Worm (Caenorhabditis elegans) whole organism, young adult: ENCODE results near the gene F17C11.22.

Experiments
- C17E4.6 ChIP-seq: fragments of 200-800 bp; sonication (Bioruptor generic); IDR thresholded peaks from 2 replicates; pipeline ENCODE4 v1.3.6; 2022; ENCODE audit warnings: missing genetic modification reagents, missing genetic modification characterization, missing compliant biosample characterization
- F37B4.10 ChIP-seq: fragments of 200-800 bp; sonication (Bioruptor generic); IDR thresholded peaks from 2 replicates; pipeline ENCODE4 v1.3.6; 2022; ENCODE audit warnings: missing genetic modification characterization, missing compliant biosample characterization
- F39B2.1 ChIP-seq: fragments of 200-800 bp; sonication (Bioruptor generic); IDR thresholded peaks from 2 replicates; pipeline ENCODE4 v1.3.6; 2022; ENCODE audit warnings: missing genetic modification reagents, missing genetic modification characterization, missing compliant biosample characterization
- F57A8.1 ChIP-seq: fragments of 200-800 bp; sonication (Bioruptor generic); optimal IDR thresholded peaks from 2 replicates; lab custom pipeline; 2018; ENCODE audit warnings: mild to moderate bottlenecking, missing genetic modification characterization, moderate library complexity, missing compliant biosample characterization
- K11D2.4 ChIP-seq: fragments of 200-800 bp; sonication (Bioruptor generic); IDR thresholded peaks from 2 replicates; pipeline ENCODE4 v1.3.6; 2022; ENCODE audit warnings: missing genetic modification reagents, missing genetic modification characterization, missing compliant biosample characterization
- K12H6.12 ChIP-seq: fragments of 200-800 bp; sonication (Bioruptor generic); optimal IDR thresholded peaks from 2 replicates; lab custom pipeline; 2018; ENCODE audit warnings: mild to moderate bottlenecking, missing genetic modification characterization, missing compliant biosample characterization
- Y67H2A.10 ChIP-seq: fragments of 200-800 bp; sonication (Bioruptor generic); conservative IDR thresholded peaks from 2 replicates; pipeline ENCODE4 v1.3.6; 2022; ENCODE audit warnings: missing genetic modification reagents, missing genetic modification characterization, missing compliant biosample characterization
- ama-1 ChIP-seq, 3 experiments: fragments of 150-350 bp in 1 of 3; sonication (generic microtip) in 2 of 3; optimal IDR thresholded peaks; 2 replicates each; lab custom pipeline; 2014 to 2018; ENCODE audit warnings: missing biosample characterization in 2 of 3, missing genetic modification characterization in 2 of 3, missing genetic modification reagents in 2 of 3
- aptf-3 ChIP-seq: fragments of 200-800 bp; sonication (Bioruptor generic); IDR thresholded peaks from 2 replicates; pipeline ENCODE4 v1.3.6; 2022; ENCODE audit warnings: missing genetic modification characterization, missing compliant biosample characterization
- atf-7 ChIP-seq: sonication (generic microtip); optimal IDR thresholded peaks from 2 replicates; lab custom pipeline; 2017; ENCODE audit warnings: mild to moderate bottlenecking, missing genetic modification characterization, missing compliant biosample characterization
- athp-1 ChIP-seq: sonication (generic microtip); optimal IDR thresholded peaks from 2 replicates; lab custom pipeline; 2017; ENCODE audit warnings: mild to moderate bottlenecking, missing genetic modification characterization, missing compliant biosample characterization
- bed-1 ChIP-seq: fragments of 200-800 bp; sonication (Bioruptor generic); IDR thresholded peaks from 2 replicates; pipeline ENCODE4 v1.3.6; 2022; ENCODE audit warnings: missing genetic modification reagents, missing genetic modification characterization, missing compliant biosample characterization
- cebp-1 ChIP-seq, 2 experiments: fragments of 200-800 bp in 1 of 2; sonication (Bioruptor generic) in 1 of 2; sonication (generic microtip) in 1 of 2; IDR thresholded peaks in 1 of 2; optimal IDR thresholded peaks in 1 of 2; 2 replicates each; pipeline versions ENCODE4 v1.3.6 to Lab custom; 2017 to 2022; ENCODE audit warnings: missing compliant biosample characterization in 2 of 2, missing genetic modification characterization in 2 of 2, mild to moderate bottlenecking in 1 of 2, missing genetic modification reagents in 1 of 2, moderate library complexity in 1 of 2
- ceh-27 ChIP-seq: fragments of 200-800 bp; sonication (Bioruptor generic); optimal IDR thresholded peaks from 2 replicates; lab custom pipeline; 2018; ENCODE audit warnings: mild to moderate bottlenecking, missing genetic modification characterization, moderate library complexity, missing compliant biosample characterization
- ceh-58 ChIP-seq: fragments of 200-800 bp; sonication (Bioruptor generic); IDR thresholded peaks from 2 replicates; pipeline ENCODE4 v1.3.6; 2022; ENCODE audit warnings: missing genetic modification characterization, missing compliant biosample characterization
- ceh-91 ChIP-seq: fragments of 200-800 bp; sonication (Bioruptor generic); IDR thresholded peaks from 2 replicates; pipeline ENCODE4 v1.3.6; 2022; ENCODE audit warnings: missing genetic modification reagents, missing genetic modification characterization, missing compliant biosample characterization
- dox-1 ChIP-seq: fragments of 200-800 bp; sonication (Bioruptor generic); IDR thresholded peaks from 2 replicates; pipeline ENCODE4 v1.3.6; 2022; ENCODE audit warnings: missing genetic modification reagents, missing genetic modification characterization, missing compliant biosample characterization
- efl-1 ChIP-seq: fragments of 150-350 bp; optimal IDR thresholded peaks from 2 replicates; lab custom pipeline; 2014; ENCODE audit warnings: missing biosample characterization, missing genetic modification reagents, missing genetic modification characterization
- egl-44 ChIP-seq: fragments of 200-800 bp; sonication (Bioruptor generic); IDR thresholded peaks from 2 replicates; pipeline ENCODE4 v1.3.6; 2022; ENCODE audit warnings: missing genetic modification reagents, missing genetic modification characterization, missing compliant biosample characterization
- ekl-4 ChIP-seq: fragments of 200-800 bp; sonication (Bioruptor generic); IDR thresholded peaks from 2 replicates; pipeline ENCODE4 v1.3.6; 2022; ENCODE audit warnings: missing genetic modification reagents, missing genetic modification characterization, missing compliant biosample characterization
- ets-4 ChIP-seq: fragments of 200-800 bp; sonication (Bioruptor generic); optimal IDR thresholded peaks from 2 replicates; lab custom pipeline; 2018; ENCODE audit warnings: mild to moderate bottlenecking, missing genetic modification characterization, missing compliant biosample characterization
- fkh-3 ChIP-seq: sonication (generic microtip); optimal IDR thresholded peaks from 2 replicates; lab custom pipeline; 2016; ENCODE audit warnings: mild to moderate bottlenecking, missing genetic modification characterization, missing compliant biosample characterization
- hlh-12 ChIP-seq: sonication (generic microtip); optimal IDR thresholded peaks from 2 replicates; lab custom pipeline; 2016; ENCODE audit warnings: missing genetic modification characterization, missing compliant biosample characterization
- hlh-26 ChIP-seq: fragments of 200-800 bp; sonication (Bioruptor generic); conservative IDR thresholded peaks from 2 replicates; pipeline ENCODE4 v1.3.6; 2022; ENCODE audit warnings: missing genetic modification reagents, missing genetic modification characterization, missing compliant biosample characterization
- hmg-20 ChIP-seq: fragments of 200-800 bp; sonication (Bioruptor generic); IDR thresholded peaks from 2 replicates; pipeline ENCODE4 v1.3.6; 2022; ENCODE audit warnings: missing genetic modification reagents, missing genetic modification characterization, missing compliant biosample characterization
- let-526 ChIP-seq: fragments of 200-800 bp; sonication (Bioruptor generic); IDR thresholded peaks from 2 replicates; pipeline ENCODE4 v1.3.6; 2022; ENCODE audit warnings: missing genetic modification reagents, missing genetic modification characterization, missing compliant biosample characterization
- lin-26 ChIP-seq: fragments of 200-800 bp; sonication (Bioruptor generic); IDR thresholded peaks from 2 replicates; pipeline ENCODE4 v1.3.6; 2022; ENCODE audit warnings: missing genetic modification reagents, missing genetic modification characterization, missing compliant biosample characterization
- madf-6 ChIP-seq: fragments of 200-800 bp; sonication (Bioruptor generic); IDR thresholded peaks from 2 replicates; pipeline ENCODE4 v1.3.6; 2022; ENCODE audit warnings: missing genetic modification reagents, missing genetic modification characterization, missing compliant biosample characterization
- madf-8 ChIP-seq: fragments of 200-800 bp; sonication (Bioruptor generic); conservative IDR thresholded peaks from 2 replicates; pipeline ENCODE4 v1.3.6; 2022; ENCODE audit warnings: missing genetic modification reagents, missing genetic modification characterization, missing compliant biosample characterization
- mcd-1 ChIP-seq: fragments of 200-800 bp; sonication (Bioruptor generic); IDR thresholded peaks from 2 replicates; pipeline ENCODE4 v1.3.6; 2022; ENCODE audit warnings: missing genetic modification reagents, missing genetic modification characterization, missing compliant biosample characterization
- mel-28 ChIP-seq: sonication (generic microtip); optimal IDR thresholded peaks from 2 replicates; lab custom pipeline; 2016; ENCODE audit warnings: borderline replicate concordance, mild to moderate bottlenecking, missing genetic modification characterization, missing compliant biosample characterization
- mxl-1 ChIP-seq: sonication (generic microtip); optimal IDR thresholded peaks from 2 replicates; lab custom pipeline; 2016; ENCODE audit warnings: missing genetic modification characterization, missing compliant biosample characterization
- nfya-2 ChIP-seq: fragments of 200-800 bp; sonication (Bioruptor generic); IDR thresholded peaks from 2 replicates; pipeline ENCODE4 v1.3.6; 2022; ENCODE audit warnings: missing genetic modification reagents, missing genetic modification characterization, missing compliant biosample characterization
- nhr-120 ChIP-seq: fragments of 200-800 bp; sonication (Bioruptor generic); IDR thresholded peaks from 2 replicates; pipeline ENCODE4 v1.3.6; 2022; ENCODE audit warnings: missing genetic modification characterization, missing compliant biosample characterization
- nhr-27 ChIP-seq: fragments of 200-800 bp; sonication (Bioruptor generic); optimal IDR thresholded peaks from 2 replicates; lab custom pipeline; 2018; ENCODE audit warnings: mild to moderate bottlenecking, missing genetic modification characterization, moderate library complexity, missing compliant biosample characterization
- nhr-80 ChIP-seq: sonication (generic microtip); optimal IDR thresholded peaks from 2 replicates; lab custom pipeline; 2016; ENCODE audit warnings: missing genetic modification characterization, missing compliant biosample characterization
- rec-8 ChIP-seq, 2 experiments: sonication (generic microtip); optimal IDR thresholded peaks; 2 replicates each; lab custom pipeline; 2016; ENCODE audit warnings: mild to moderate bottlenecking in 2 of 2, missing genetic modification characterization in 2 of 2, missing genetic modification reagents in 2 of 2, missing genotype in 2 of 2, missing biosample characterization in 1 of 2, missing compliant biosample characterization in 1 of 2, moderate library complexity in 1 of 2
- repo-1 ChIP-seq: sonication (generic microtip); optimal IDR thresholded peaks from 2 replicates; lab custom pipeline; 2017; ENCODE audit warnings: mild to moderate bottlenecking, missing genetic modification characterization, missing compliant biosample characterization
- rpc-1 ChIP-seq, 2 experiments: fragments of 150-350 bp in 1 of 2; sonication (generic microtip) in 1 of 2; optimal IDR thresholded peaks; 2 replicates each; lab custom pipeline; 2014 to 2018; ENCODE audit warnings: missing biosample characterization in 1 of 2, missing genetic modification characterization in 1 of 2, missing genetic modification reagents in 1 of 2, missing genotype in 1 of 2
- sdz-38 ChIP-seq: sonication (generic microtip); optimal IDR thresholded peaks from 2 replicates; lab custom pipeline; 2016; ENCODE audit warnings: missing genotype, missing genetic modification characterization, missing compliant biosample characterization
- snpc-3.4 ChIP-seq: sonication (generic microtip); optimal IDR thresholded peaks from 2 replicates; lab custom pipeline; 2017; ENCODE audit warnings: missing genetic modification characterization, mild to moderate bottlenecking, missing compliant biosample characterization, antibody characterized with exemption, moderate library complexity, missing genotype, missing genetic modification reagents
- snpc-4 ChIP-seq, 5 experiments: fragments of 150-350 bp in 1 of 5; sonication (generic microtip) in 4 of 5; optimal IDR thresholded peaks; 2 replicates each; lab custom pipeline; 2014 to 2018; ENCODE audit warnings: missing genetic modification characterization in 5 of 5, missing biosample characterization in 3 of 5, antibody characterized with exemption in 2 of 5, mild to moderate bottlenecking in 2 of 5, missing compliant biosample characterization in 2 of 5, missing genotype in 2 of 5, moderate library complexity in 2 of 5, missing genetic modification reagents in 1 of 5
- zfh-2 ChIP-seq: fragments of 200-800 bp; sonication (Bioruptor generic); conservative IDR thresholded peaks from 2 replicates; pipeline ENCODE4 v1.3.6; 2022; ENCODE audit warnings: missing genetic modification reagents, missing genetic modification characterization, missing compliant biosample characterization
- ztf-18 ChIP-seq: sonication (generic microtip); optimal IDR thresholded peaks from 2 replicates; lab custom pipeline; 2016; ENCODE audit warnings: missing genotype, mild to moderate bottlenecking, missing genetic modification characterization, missing compliant biosample characterization

Gene F17C11.22

ce11 chrV:11009124-11009524 lies 39.2 kb upstream of the F17C11.22 start (continued):
- TF ChIP-seq K12H6.12 (no peak), nhr-120 (no peak), egl-44 (no peak), zfh-2 (GFP tag; lab: Robert Waterston, UW) (no peak), nfya-2 (GFP tag; lab: Robert Waterston, UW) (no peak), madf-8 (GFP tag; lab: Robert Waterston, UW) (no peak), mel-28 (no peak), fkh-3 (tag; lab: Kevin White, UChicago) (no peak), snpc-4 (GFP tag; optimal IDR thresholded peaks at IDR 0.05; lab: Kevin White, UChicago) (no peak), snpc-4 (tag; optimal IDR thresholded peaks at IDR 0.05; lab: Kevin White, UChicago) (no peak), bed-1 (no peak), madf-6 (GFP tag; lab: Robert Waterston, UW) (no peak), ztf-18 (tag; lab: Kevin White, UChicago) (no peak), rpc-1 (optimal IDR thresholded peaks at IDR 0.05; lab: Kevin White, UChicago) (no peak), rpc-1 (tag; optimal IDR thresholded peaks at IDR 0.05; lab: Kevin White, UChicago) (no peak), nhr-27 (tag; lab: Kevin White, UChicago) (no peak), nhr-80 (tag; lab: Kevin White, UChicago) (peak; percentile 99), ekl-4 (no peak), repo-1 (tag; lab: Kevin White, UChicago) (no peak), efl-1 (no peak), atf-7 (tag; lab: Kevin White, UChicago) (peak; percentile 69), snpc-3.4 (tag; lab: Kevin White, UChicago) (no peak), F57A8.1 (GFP tag; lab: Kevin White, UChicago) (no peak), ceh-58 (no peak), hmg-20 (GFP tag; lab: Robert Waterston, UW) (no peak), rec-8 (tag; optimal IDR thresholded peaks at IDR 0.05; lab: Kevin White, UChicago) (no peak), hlh-12 (tag; lab: Kevin White, UChicago) (no peak), athp-1 (no peak)
- TF ChIP-seq, all 124 proteins: peak for 14

- TF ChIP-seq ets-4 (GFP tag; lab: Kevin White, UChicago): no peak
- TF ChIP-seq dox-1 (GFP tag; lab: Robert Waterston, UW): peak; percentile 30; the same call in 1 of the 2 replicates
- peak; percentile 92 for TF ChIP-seq nhr-80 (tag; lab: Kevin White, UChicago)
- no peak for TF ChIP-seq cebp-1 (GFP tag; IDR thresholded peaks at IDR 0.05; lab: Robert Waterston, UW)
- TF ChIP-seq cebp-1 (tag; optimal IDR thresholded peaks at IDR 0.05; lab: Kevin White, UChicago): peak; percentile 2
These were observed 37.7 kb upstream of the F17C11.22 start for ce11 chrV:11007651-11008050.

ce11 chrV:11004094-11004493 lies 34.1 kb upstream of the F17C11.22 start:
- TF ChIP-seq F39B2.1 (GFP tag; lab: Robert Waterston, UW): no peak
- TF ChIP-seq Y67H2A.10 (GFP tag; lab: Robert Waterston, UW): no peak
- TF ChIP-seq F37B4.10 (GFP tag; lab: Robert Waterston, UW): no peak
- TF ChIP-seq ceh-27 (GFP tag; lab: Kevin White, UChicago): no peak
- no peak for TF ChIP-seq let-526 (GFP tag; lab: Robert Waterston, UW)
- TF ChIP-seq sdz-38 (tag; lab: Kevin White, UChicago): no peak
- no peak for TF ChIP-seq aptf-3
- no peak for TF ChIP-seq hlh-26 (GFP tag; lab: Robert Waterston, UW)
- TF ChIP-seq ceh-91 (GFP tag; lab: Robert Waterston, UW): no peak
- TF ChIP-seq snpc-3.4 (tag; lab: Kevin White, UChicago): no peak
- TF ChIP-seq ama-1 (optimal IDR thresholded peaks at IDR 0.05; lab: Kevin White, UChicago): no peak
- TF ChIP-seq ama-1 (GFP tag; optimal IDR thresholded peaks at IDR 0.05; lab: Kevin White, UChicago): no peak
- TF ChIP-seq nhr-27 (tag; lab: Kevin White, UChicago): no peak
- TF ChIP-seq hlh-12 (tag; lab: Kevin White, UChicago): no peak
- TF ChIP-seq mcd-1 (GFP tag; lab: Robert Waterston, UW): no peak
- no peak for TF ChIP-seq mxl-1 (tag; lab: Kevin White, UChicago)
- no peak for TF ChIP-seq snpc-4 (GFP tag; optimal IDR thresholded peaks at IDR 0.05; lab: Kevin White, UChicago)
- no peak for TF ChIP-seq snpc-4 (tag; optimal IDR thresholded peaks at IDR 0.05; lab: Kevin White, UChicago)
- no peak for TF ChIP-seq K11D2.4
- TF ChIP-seq C17E4.6 (GFP tag; lab: Robert Waterston, UW): no peak
- no peak for TF ChIP-seq lin-26 (GFP tag; lab: Robert Waterston, UW)
